Fruit fly (Drosophila melanogaster) S2 (cell line): Measurements from ENCODE around the gene Samuel.

Source experiments
- CG8478 ChIP-seq: fragments of >200 bp; optimal IDR thresholded peaks from 2 replicates; lab custom pipeline; 2018
- CTCF ChIP-seq, 2 experiments: fragments of >200 bp; optimal IDR thresholded peaks; 2 replicates each; lab custom pipeline; 2018

DNA sequence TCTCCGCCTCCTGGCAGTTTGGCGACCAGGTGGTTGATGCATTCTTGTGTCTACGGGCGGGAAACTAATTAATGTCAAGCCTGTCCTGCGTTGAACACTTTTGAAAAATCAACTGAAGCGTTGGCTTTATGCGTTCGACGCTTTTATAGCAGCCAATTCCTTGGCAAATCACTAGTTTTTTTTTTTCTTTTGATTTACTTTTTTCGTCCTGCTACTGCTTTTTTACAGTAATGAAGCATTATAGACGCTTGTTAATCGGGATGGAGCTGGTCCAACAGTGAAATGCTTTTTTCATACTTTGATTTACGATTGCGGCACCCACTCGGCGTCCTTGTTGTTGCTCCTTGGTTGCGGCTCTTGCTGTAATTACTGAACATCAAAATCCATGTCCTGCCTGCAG is 18.3 kb upstream of the Samuel start, which contains the start of gene AstCC:
- TF ChIP-seq CTCF (optimal IDR thresholded peaks at IDR 0.05; lab: Kevin White, UChicago) (no peak), CG8478 (no peak)
